Fruit fly (Drosophila melanogaster): ENCODE data around the gene CG32982.
A peak's percentile ranks its signal among the peaks of the same experiment; 100 is the strongest.

CG32982 gene

DNA sequence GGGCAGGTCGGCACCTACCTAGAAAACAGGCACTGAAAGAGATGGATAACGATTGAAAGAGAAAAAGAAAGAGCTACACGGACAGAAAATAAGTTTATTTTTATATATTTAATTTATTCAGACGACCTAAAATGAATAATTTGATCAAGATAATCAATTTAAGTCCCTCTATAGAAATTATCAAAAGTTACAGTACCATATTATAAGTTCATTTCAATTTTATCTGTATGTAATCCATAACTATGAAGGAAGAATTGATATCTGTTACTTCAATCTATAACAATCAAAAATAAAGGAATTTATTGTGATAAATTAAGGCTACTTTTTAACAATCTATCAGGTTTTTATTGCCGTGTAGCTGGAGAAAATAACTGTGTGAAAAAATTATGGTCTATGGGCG, 80.9 kb downstream of the CG32982 start (continued):
- TF ChIP-seq bbx (GFP tag; IDR thresholded peaks at IDR 0.05; ENCODE audit: partially characterized antibody) = no peak
- peak; percentile 0 for TF ChIP-seq CG1603 (tag; optimal IDR thresholded peaks at IDR 0.05)
- TF ChIP-seq fd96Cb (tag; optimal IDR thresholded peaks at IDR 0.05) = peak; percentile 61
- no peak for TF ChIP-seq HHEX (GFP tag; optimal IDR thresholded peaks at IDR 0.05)
- TF ChIP-seq ro (GFP tag; IDR thresholded peaks at IDR 0.05) = no peak
- TF ChIP-seq ATbp (GFP tag; optimal IDR thresholded peaks at IDR 0.05) = peak; percentile 56
- TF ChIP-seq lov (optimal IDR thresholded peaks at IDR 0.05) = no peak
- TF ChIP-seq lov (GFP tag; IDR thresholded peaks at IDR 0.05) = no peak
- no peak for TF ChIP-seq CG34376 (GFP tag; optimal IDR thresholded peaks at IDR 0.05)
- TF ChIP-seq CrebB (tag; optimal IDR thresholded peaks at IDR 0.05) = no peak
- no peak for TF ChIP-seq CG9797 (GFP tag; optimal IDR thresholded peaks at IDR 0.05)
- TF ChIP-seq Dip2 (GFP tag; IDR thresholded peaks at IDR 0.05) = no peak
- TF ChIP-seq CG11093 (GFP tag; IDR thresholded peaks at IDR 0.05) = no peak
- TF ChIP-seq Med (GFP tag) = no peak
- no peak for TF ChIP-seq CG9215 (GFP tag; IDR thresholded peaks at IDR 0.05)
- TF ChIP-seq CG16813 (GFP tag; IDR thresholded peaks at IDR 0.05; ENCODE audit: partially characterized antibody) = no peak
- no peak for TF ChIP-seq CG6683 (GFP tag; optimal IDR thresholded peaks at IDR 0.05)
- no peak for TF ChIP-seq Six4 (GFP tag; optimal IDR thresholded peaks at IDR 0.05)
- TF ChIP-seq Dp (GFP tag; optimal IDR thresholded peaks at IDR 0.05) = no peak

DNA sequence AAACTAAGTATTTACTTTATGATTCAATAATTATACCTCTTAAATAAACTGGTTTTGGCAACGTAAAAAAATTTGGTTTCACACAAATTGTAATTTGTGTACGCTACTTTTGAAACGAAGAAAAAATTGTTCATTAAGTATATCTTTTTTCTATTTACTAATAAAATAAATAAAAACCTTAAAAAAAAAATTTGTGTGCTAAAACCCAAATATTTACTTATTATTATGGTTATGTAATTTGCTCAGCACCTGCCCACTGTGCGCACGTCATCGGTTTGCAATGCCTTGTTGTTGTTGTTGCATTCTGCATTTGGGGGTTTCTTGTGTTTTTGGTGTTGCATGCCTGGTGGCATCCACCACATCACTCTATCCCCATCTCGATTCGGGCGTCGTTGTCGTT, 81.6 kb downstream of the CG32982 start:
- TF ChIP-seq bbx (GFP tag; IDR thresholded peaks at IDR 0.05; ENCODE audit: partially characterized antibody) (no peak), CG15269 (tag; optimal IDR thresholded peaks at IDR 0.05) (peak; percentile 29), HLH3B (GFP tag; IDR thresholded peaks at IDR 0.05) (peak; percentile 59; the same call in 1 of the 2 replicates), CG12219 (GFP tag; optimal IDR thresholded peaks at IDR 0.05) (peak; percentile 22), Dbx (GFP tag; IDR thresholded peaks at IDR 0.05) (no peak), CG32532 (GFP tag; IDR thresholded peaks at IDR 0.05) (no peak), CG14441 (GFP tag; IDR thresholded peaks at IDR 0.05) (peak; percentile 50; the same call in 1 of the 2 replicates), Doc2 (GFP tag; IDR thresholded peaks at IDR 0.05) (no peak), Nf-YA (GFP tag; IDR thresholded peaks at IDR 0.05) (no peak), Drgx (GFP tag; IDR thresholded peaks at IDR 0.05) (peak; percentile 88), trem (tag; optimal IDR thresholded peaks at IDR 0.05) (no peak), CG17328 (GFP tag; IDR thresholded peaks at IDR 0.05) (peak; percentile 34; the same call in 1 of the 2 replicates), Dad (GFP tag; optimal IDR thresholded peaks at IDR 0.05) (no peak), eyg (GFP tag; optimal IDR thresholded peaks at IDR 0.05) (no peak), dan (GFP tag; IDR thresholded peaks at IDR 0.05) (no peak), yki (optimal IDR thresholded peaks at IDR 0.05) (no peak), pros (GFP tag; optimal IDR thresholded peaks at IDR 0.05) (no peak), fd3F (GFP tag; optimal IDR thresholded peaks at IDR 0.05) (no peak), en (GFP tag; optimal IDR thresholded peaks at IDR 0.05) (no peak), CG4730 (GFP tag; IDR thresholded peaks at IDR 0.05) (no peak), CG2712 (tag; optimal IDR thresholded peaks at IDR 0.05) (peak; percentile 69), Poxn (GFP tag; IDR thresholded peaks at IDR 0.05) (no peak), ewg (GFP tag; optimal IDR thresholded peaks at IDR 0.05) (peak; percentile 33), CG3838 (GFP tag; optimal IDR thresholded peaks at IDR 0.05) (no peak), Scr (GFP tag; IDR thresholded peaks at IDR 0.05; ENCODE audit: partially characterized antibody) (no peak), CG31441 (GFP tag; IDR thresholded peaks at IDR 0.05) (peak; percentile 56; the same call in 1 of the 2 replicates), CG4404 (GFP tag; IDR thresholded peaks at IDR 0.05) (no peak), CG17612 (GFP tag; IDR thresholded peaks at IDR 0.05) (no peak), CG17385 (GFP tag; optimal IDR thresholded peaks at IDR 0.05) (peak; percentile 10), tll (GFP tag; optimal IDR thresholded peaks at IDR 0.05) (no peak), usp (GFP tag; optimal IDR thresholded peaks at IDR 0.05) (no peak), CG8359 (GFP tag; optimal IDR thresholded peaks at IDR 0.05; ENCODE audit: borderline replicate concordance) (no peak), CG4854 (GFP tag; optimal IDR thresholded peaks at IDR 0.05) (no peak), CG1832 (GFP tag; optimal IDR thresholded peaks at IDR 0.05) (no peak)

All from whole organism, embryonic.